Worm (Caenorhabditis elegans) whole organism, L2 larva: ENCODE results near the gene snf-11.

Experiments used
- C34F6.9 ChIP-seq: fragments of 150-350 bp; optimal IDR thresholded peaks from 2 replicates; lab custom pipeline; 2014; ENCODE audit warnings: missing biosample characterization, missing genetic modification characterization
- F13H6.1 ChIP-seq: sonication (generic microtip); optimal IDR thresholded peaks from 2 replicates; lab custom pipeline; 2016; ENCODE audit warnings: missing genetic modification characterization, missing compliant biosample characterization
- R02D3.7 ChIP-seq: fragments of 150-350 bp; optimal IDR thresholded peaks from 2 replicates; lab custom pipeline; 2014; ENCODE audit warnings: missing biosample characterization, missing genetic modification characterization
- ZK546.5 ChIP-seq: sonication (generic microtip); optimal IDR thresholded peaks from 2 replicates; lab custom pipeline; 2017; ENCODE audit warnings: missing biosample characterization, missing genetic modification characterization
- alr-1 ChIP-seq: fragments of 150-350 bp; optimal IDR thresholded peaks from 2 replicates; lab custom pipeline; 2014; ENCODE audit warnings: missing biosample characterization, missing genetic modification characterization
- ama-1 ChIP-seq: fragments of 150-350 bp; optimal IDR thresholded peaks from 2 replicates; lab custom pipeline; 2018; ENCODE audit warnings: inconsistent platforms
- blmp-1 ChIP-seq: sonication (generic microtip); optimal IDR thresholded peaks from 2 replicates; lab custom pipeline; 2017; ENCODE audit warnings: missing genetic modification characterization, mild to moderate bottlenecking, missing compliant biosample characterization, antibody characterized with exemption, moderate library complexity; ENCODE audit not compliant: insufficient read depth
- ceh-16 ChIP-seq: fragments of 150-350 bp; optimal IDR thresholded peaks from 2 replicates; lab custom pipeline; 2014; ENCODE audit warnings: missing biosample characterization, missing genetic modification characterization
- ceh-82 ChIP-seq: fragments of 150-350 bp; optimal IDR thresholded peaks from 2 replicates; lab custom pipeline; 2014; ENCODE audit warnings: missing biosample characterization, missing genetic modification characterization
- crh-2 ChIP-seq: sonication (generic microtip); optimal IDR thresholded peaks from 2 replicates; lab custom pipeline; 2017; ENCODE audit warnings: missing biosample characterization, missing genetic modification characterization
- dmd-4 ChIP-seq: sonication (generic microtip); optimal IDR thresholded peaks from 2 replicates; lab custom pipeline; 2017; ENCODE audit warnings: missing biosample characterization, missing genetic modification characterization
- egl-27 ChIP-seq: sonication (generic microtip); optimal IDR thresholded peaks from 3 replicates; lab custom pipeline; 2017; ENCODE audit warnings: missing biosample characterization, missing genetic modification reagents, missing genetic modification characterization
- elt-1 ChIP-seq: fragments of 150-350 bp; optimal IDR thresholded peaks from 2 replicates; lab custom pipeline; 2014; ENCODE audit warnings: missing biosample characterization, missing genetic modification characterization
- elt-3 ChIP-seq: sonication (generic microtip); optimal IDR thresholded peaks from 2 replicates; lab custom pipeline; 2017; ENCODE audit warnings: missing biosample characterization, missing genetic modification characterization
- fos-1 ChIP-seq: fragments of 150-350 bp; optimal IDR thresholded peaks from 2 replicates; lab custom pipeline; 2014; ENCODE audit warnings: missing biosample characterization, missing genetic modification characterization
- gmeb-1 ChIP-seq: fragments of 150-350 bp; optimal IDR thresholded peaks from 2 replicates; lab custom pipeline; 2014; ENCODE audit warnings: missing biosample characterization, missing genetic modification characterization
- lin-13 ChIP-seq: fragments of 150-350 bp; optimal IDR thresholded peaks from 2 replicates; lab custom pipeline; 2014; ENCODE audit warnings: missing biosample characterization, missing genetic modification reagents, missing genetic modification characterization
- lsy-2 ChIP-seq, 2 experiments: fragments of 150-350 bp in 1 of 2; sonication (generic microtip) in 1 of 2; optimal IDR thresholded peaks; 2 replicates each; lab custom pipeline; 2014 to 2017; ENCODE audit warnings: missing biosample characterization in 2 of 2, missing genetic modification characterization in 2 of 2
- mab-5 ChIP-seq: fragments of 150-350 bp; optimal IDR thresholded peaks from 2 replicates; lab custom pipeline; 2014; ENCODE audit warnings: missing biosample characterization, missing genetic modification characterization
- mbf-1 ChIP-seq: sonication (generic microtip); optimal IDR thresholded peaks from 2 replicates; lab custom pipeline; 2017; ENCODE audit warnings: missing biosample characterization, missing genetic modification characterization
- mdl-1 ChIP-seq, 2 experiments: fragments of 150-350 bp in 1 of 2; sonication (generic microtip) in 1 of 2; optimal IDR thresholded peaks; 2 replicates each; lab custom pipeline; 2017; ENCODE audit warnings: missing biosample characterization in 2 of 2, missing genetic modification characterization in 2 of 2
- nhr-11 ChIP-seq: fragments of 150-350 bp; optimal IDR thresholded peaks from 2 replicates; lab custom pipeline; 2014; ENCODE audit warnings: missing biosample characterization, missing genetic modification characterization
- nhr-12 ChIP-seq: fragments of 150-350 bp; optimal IDR thresholded peaks from 2 replicates; lab custom pipeline; 2014; ENCODE audit warnings: missing biosample characterization, missing genetic modification characterization
- nhr-129 ChIP-seq: fragments of 150-350 bp; optimal IDR thresholded peaks from 2 replicates; lab custom pipeline; 2014; ENCODE audit warnings: missing biosample characterization, missing genetic modification characterization
- nhr-21 ChIP-seq: fragments of 150-350 bp; optimal IDR thresholded peaks from 2 replicates; lab custom pipeline; 2014; ENCODE audit warnings: missing biosample characterization, missing genetic modification characterization
- nhr-25 ChIP-seq: fragments of 150-350 bp; sonication (generic microtip); optimal IDR thresholded peaks from 3 replicates; lab custom pipeline; 2014; ENCODE audit warnings: missing biosample characterization, missing genetic modification characterization
- nhr-6 ChIP-seq: fragments of 150-350 bp; optimal IDR thresholded peaks from 2 replicates; lab custom pipeline; 2014; ENCODE audit warnings: missing biosample characterization, missing genetic modification characterization
- nhr-77 ChIP-seq: fragments of 150-350 bp; optimal IDR thresholded peaks from 2 replicates; lab custom pipeline; 2014; ENCODE audit warnings: missing biosample characterization, missing genetic modification characterization
- peb-1 ChIP-seq: fragments of 150-350 bp; optimal IDR thresholded peaks from 2 replicates; lab custom pipeline; 2014; ENCODE audit warnings: missing biosample characterization, missing genetic modification characterization
- sem-4 ChIP-seq: fragments of 150-350 bp; optimal IDR thresholded peaks from 2 replicates; lab custom pipeline; 2014; ENCODE audit warnings: missing biosample characterization, missing genetic modification reagents, missing genetic modification characterization
- skn-1 ChIP-seq: sonication (generic microtip); optimal IDR thresholded peaks from 2 replicates; lab custom pipeline; 2017; ENCODE audit warnings: missing biosample characterization, missing genetic modification characterization
- sma-3 ChIP-seq: sonication (generic microtip); optimal IDR thresholded peaks from 2 replicates; lab custom pipeline; 2016; ENCODE audit warnings: missing genetic modification reagents, missing genetic modification characterization, missing compliant biosample characterization
- sma-9 ChIP-seq, 2 experiments: fragments of 150-350 bp in 1 of 2; sonication (generic microtip) in 1 of 2; optimal IDR thresholded peaks; 2 replicates each; lab custom pipeline; 2014 to 2016; ENCODE audit warnings: missing genetic modification characterization in 2 of 2, mild to moderate bottlenecking in 1 of 2, missing biosample characterization in 1 of 2, missing compliant biosample characterization in 1 of 2, missing genetic modification reagents in 1 of 2, moderate library complexity in 1 of 2
- snpc-4 ChIP-seq: fragments of 150-350 bp; optimal IDR thresholded peaks from 2 replicates; lab custom pipeline; 2014; ENCODE audit warnings: missing biosample characterization, missing genetic modification characterization
- unc-39 ChIP-seq: fragments of 150-350 bp; optimal IDR thresholded peaks from 2 replicates; lab custom pipeline; 2014; ENCODE audit warnings: missing biosample characterization, missing genetic modification characterization
- unc-55 ChIP-seq: fragments of 150-350 bp; sonication (generic microtip); optimal IDR thresholded peaks from 3 replicates; lab custom pipeline; 2014; ENCODE audit warnings: missing biosample characterization, missing genetic modification reagents, missing genetic modification characterization
- unc-62 ChIP-seq: fragments of 150-350 bp; optimal IDR thresholded peaks from 2 replicates; lab custom pipeline; 2014; ENCODE audit warnings: missing biosample characterization, missing genetic modification reagents, missing genetic modification characterization
- zag-1 ChIP-seq: fragments of 150-350 bp; optimal IDR thresholded peaks from 2 replicates; lab custom pipeline; 2014; ENCODE audit warnings: missing biosample characterization, missing genetic modification characterization
- ztf-1 ChIP-seq: fragments of 200-800 bp; sonication (Bioruptor generic); conservative IDR thresholded peaks from 2 replicates; pipeline ENCODE4 v1.3.6; 2022; ENCODE audit warnings: missing genetic modification characterization, missing compliant biosample characterization
- ztf-4 ChIP-seq: fragments of 150-350 bp; optimal IDR thresholded peaks from 2 replicates; lab custom pipeline; 2014; ENCODE audit warnings: missing biosample characterization, missing genetic modification characterization

Gene snf-11

ce11 chrV:11335757-11336418, 27.6 kb upstream of the snf-11 start:
- TF ChIP-seq skn-1 (tag; lab: Kevin White, UChicago) = no peak

DNA sequence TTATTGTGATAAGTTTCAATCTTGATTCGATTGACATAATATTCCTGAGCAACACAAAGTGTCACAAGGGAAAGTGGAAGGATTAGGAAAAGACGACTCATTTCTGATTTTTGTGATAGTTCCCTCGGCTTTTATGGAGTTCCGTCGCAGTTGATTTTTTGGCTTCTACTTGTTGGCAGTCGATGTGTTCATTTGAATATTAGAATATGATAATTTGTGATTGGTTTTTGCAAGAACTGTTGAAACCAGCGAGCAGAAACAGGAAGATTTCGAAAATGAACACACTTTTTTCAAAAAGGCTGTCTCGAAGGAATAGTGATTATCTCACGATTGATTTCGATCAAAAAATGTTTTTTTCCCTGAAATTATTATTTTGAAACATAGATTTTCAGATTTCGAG, 25.9 kb upstream of the snf-11 start, which contains the start of gene T02E9.6:
TSS of gene T02E9.6 (minus strand) at position 101 of the 400 bp plus-strand sequence.
- no peak for TF ChIP-seq nhr-11 (tag; lab: Kevin White, UChicago)
- TF ChIP-seq sem-4 = no peak
- TF ChIP-seq unc-39 = no peak
- TF ChIP-seq mdl-1 (tag; optimal IDR thresholded peaks at IDR 0.05; lab: Kevin White, UChicago) = no peak
- no peak for TF ChIP-seq alr-1 (tag; lab: Kevin White, UChicago)
- no peak for TF ChIP-seq mab-5 (tag; lab: Kevin White, UChicago)
- no peak for TF ChIP-seq unc-55 (GFP tag; lab: Kevin White, UChicago)
- TF ChIP-seq F13H6.1 (tag; lab: Kevin White, UChicago) = no peak
- TF ChIP-seq nhr-6 = no peak
- TF ChIP-seq ZK546.5 (tag; lab: Kevin White, UChicago) = no peak
- TF ChIP-seq ztf-4 = no peak
- no peak for TF ChIP-seq peb-1
- TF ChIP-seq zag-1 (tag; lab: Kevin White, UChicago) = no peak
- TF ChIP-seq nhr-129 = no peak
- TF ChIP-seq ama-1 (lab: Kevin White, UChicago) = no peak
- no peak for TF ChIP-seq blmp-1 (tag; lab: Kevin White, UChicago)
- TF ChIP-seq nhr-21 (tag; lab: Kevin White, UChicago) = no peak
- TF ChIP-seq mbf-1 (tag; lab: Kevin White, UChicago) = no peak
- TF ChIP-seq nhr-25 (tag; lab: Kevin White, UChicago) = no peak
- no peak for TF ChIP-seq ztf-1
- TF ChIP-seq, all 48 proteins: peak for 0

DNA sequence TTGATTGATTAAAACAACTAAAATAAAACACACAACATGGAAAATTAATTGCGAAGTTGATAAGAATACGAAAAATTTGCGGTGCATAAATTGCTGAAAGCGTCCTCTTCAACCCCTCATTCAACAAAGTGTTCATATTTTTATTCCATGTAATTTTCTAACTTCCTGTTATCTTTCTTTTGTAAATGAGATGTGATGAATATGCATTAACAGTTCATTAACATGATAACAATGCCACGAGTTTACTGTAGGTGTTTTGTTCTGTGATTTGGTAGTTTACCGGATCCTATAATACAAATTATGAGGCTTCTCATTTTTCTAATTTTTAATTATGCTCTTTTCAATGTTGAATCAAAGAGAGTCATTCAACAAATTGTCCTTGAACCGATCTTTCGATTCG, 20.9 kb upstream of the snf-11 start, which contains the start of gene F47G9.6:
TSS of gene F47G9.6 (plus strand) at position 301 of the 400 bp plus-strand sequence.
- TF ChIP-seq unc-55 (GFP tag; lab: Kevin White, UChicago) = no peak
- no peak for TF ChIP-seq unc-62
- TF ChIP-seq ceh-82 = no peak
- TF ChIP-seq skn-1 (tag; lab: Kevin White, UChicago) = no peak
- TF ChIP-seq F13H6.1 (tag; lab: Kevin White, UChicago) = no peak
- no peak for TF ChIP-seq elt-1
- TF ChIP-seq nhr-11 (tag; lab: Kevin White, UChicago) = no peak
- TF ChIP-seq dmd-4 (tag; lab: Kevin White, UChicago) = no peak
- TF ChIP-seq crh-2 = no peak
- no peak for TF ChIP-seq gmeb-1 (tag; lab: Kevin White, UChicago)
- TF ChIP-seq ceh-16 (tag; lab: Kevin White, UChicago) = no peak
- no peak for TF ChIP-seq blmp-1 (tag; lab: Kevin White, UChicago)
- no peak for TF ChIP-seq ztf-4
- TF ChIP-seq, all 48 proteins: peak for 0

DNA sequence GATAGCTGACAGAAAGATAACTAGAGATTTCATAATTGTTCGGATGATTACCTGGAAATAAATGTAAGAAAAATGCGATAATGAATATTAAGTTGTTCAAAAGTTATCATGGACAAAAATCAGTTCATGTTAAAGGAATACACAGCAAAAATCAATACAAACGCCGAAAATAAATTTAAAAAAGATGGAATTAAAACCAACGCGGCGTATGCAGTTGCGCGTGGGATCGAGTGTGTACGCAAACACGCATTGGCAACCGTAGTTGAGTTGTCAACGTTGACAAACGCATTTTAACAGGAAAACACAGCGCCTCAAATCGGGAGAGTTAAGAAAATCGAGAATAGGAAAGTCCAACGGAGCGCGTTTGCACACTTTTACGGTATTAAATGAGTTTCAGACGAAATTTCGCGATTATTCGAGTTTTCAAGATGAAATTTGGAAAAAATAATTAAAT, 18.7 kb upstream of the snf-11 start, which contains the start of gene tmed-10:
TSS of gene tmed-10 (minus strand) at position 51 of the 454 bp plus-strand sequence.
- TF ChIP-seq R02D3.7 (tag; lab: Kevin White, UChicago) (no peak), blmp-1 (tag; lab: Kevin White, UChicago) (no peak), ZK546.5 (tag; lab: Kevin White, UChicago) (no peak), elt-3 (tag; lab: Kevin White, UChicago) (no peak), unc-55 (GFP tag; lab: Kevin White, UChicago) (peak; percentile 61), nhr-11 (tag; lab: Kevin White, UChicago) (no peak), sem-4 (no peak), sma-3 (GFP tag; lab: Kevin White, UChicago) (peak; percentile 54), nhr-77 (no peak), fos-1 (tag; lab: Kevin White, UChicago) (peak; percentile 33), zag-1 (tag; lab: Kevin White, UChicago) (peak; percentile 47), sma-9 (GFP tag; optimal IDR thresholded peaks at IDR 0.05; lab: Kevin White, UChicago) (peak; percentile 63), sma-9 (tag; optimal IDR thresholded peaks at IDR 0.05; lab: Kevin White, UChicago) (no peak), ceh-16 (tag; lab: Kevin White, UChicago) (no peak), mbf-1 (tag; lab: Kevin White, UChicago) (no peak), egl-27 (no peak), nhr-12 (tag; lab: Kevin White, UChicago) (no peak), lsy-2 (tag; optimal IDR thresholded peaks at IDR 0.05; lab: Kevin White, UChicago) (peak; percentile 66 to 93), nhr-129 (peak; percentile 69), skn-1 (tag; lab: Kevin White, UChicago) (no peak), crh-2 (peak; percentile 80), C34F6.9 (tag; lab: Kevin White, UChicago) (peak; percentile 77), F13H6.1 (tag; lab: Kevin White, UChicago) (peak; percentile 51), lin-13 (GFP tag; lab: Kevin White, UChicago) (peak; percentile 6), snpc-4 (peak; percentile 12), ceh-82 (no peak)
